Worm (Caenorhabditis elegans) whole organism, mixed stage, embryonic: ENCODE results near the gene natc-2.

Experiments used
- elt-1 ChIP-seq: sonication (generic microtip); optimal IDR thresholded peaks from 2 replicates; lab custom pipeline; 2017; ENCODE audit warnings: missing genetic modification characterization, mild to moderate bottlenecking, missing compliant biosample characterization, antibody characterized with exemption, moderate library complexity, borderline replicate concordance; ENCODE audit not compliant: insufficient read depth
- elt-3 ChIP-seq: fragments of 150-350 bp; optimal IDR thresholded peaks from 2 replicates; lab custom pipeline; 2014; ENCODE audit warnings: missing biosample characterization, missing genetic modification characterization
- lsy-2 ChIP-seq: fragments of 150-350 bp; optimal IDR thresholded peaks from 2 replicates; lab custom pipeline; 2014; ENCODE audit warnings: missing biosample characterization, missing genetic modification characterization
- nhr-237 ChIP-seq: fragments of 150-350 bp; optimal IDR thresholded peaks from 2 replicates; lab custom pipeline; 2014; ENCODE audit warnings: missing biosample characterization, missing genetic modification characterization
- unc-62 ChIP-seq: fragments of 150-350 bp; optimal IDR thresholded peaks from 2 replicates; lab custom pipeline; 2014; ENCODE audit warnings: missing biosample characterization, missing genetic modification reagents, missing genetic modification characterization
- ztf-11 ChIP-seq: fragments of 150-350 bp; optimal IDR thresholded peaks from 2 replicates; lab custom pipeline; 2014; ENCODE audit warnings: missing biosample characterization, missing genetic modification characterization

DNA sequence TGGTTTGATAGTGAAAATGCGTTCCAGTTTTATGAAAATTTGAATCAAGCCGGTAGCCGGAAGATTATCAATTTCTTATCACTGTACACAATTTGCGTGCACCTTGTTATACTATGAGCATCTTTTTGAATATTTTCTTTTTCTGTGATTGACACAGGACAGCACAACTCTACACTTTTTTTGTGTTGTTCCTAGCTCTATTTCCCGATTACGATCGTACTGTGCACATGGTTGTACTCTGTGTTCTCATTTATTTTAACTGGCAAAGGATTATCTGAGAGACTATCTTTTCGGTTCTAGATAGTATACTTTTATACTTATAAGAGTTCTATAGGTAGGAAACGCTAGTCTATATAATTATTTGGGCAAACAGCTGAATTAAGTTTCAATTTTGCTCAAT lies 1.8 kb upstream of the natc-2 start:
- no peak for TF ChIP-seq ztf-11 (tag; lab: Kevin White, UChicago)
- TF ChIP-seq lsy-2 (tag; lab: Kevin White, UChicago), result no peak
- no peak for TF ChIP-seq elt-3 (tag; lab: Kevin White, UChicago)
- no peak for TF ChIP-seq unc-62 (GFP tag; lab: Kevin White, UChicago)
- TF ChIP-seq elt-1 (tag; lab: Kevin White, UChicago), result no peak
- no peak for TF ChIP-seq nhr-237 (tag; lab: Kevin White, UChicago)
